Worm (Caenorhabditis elegans) whole organism, late embryonic: ENCODE results near the gene C16C8.18.

ENCODE experiments used
- ahr-1 ChIP-seq: sonication (generic microtip); optimal IDR thresholded peaks from 2 replicates; lab custom pipeline; 2016; ENCODE audit warnings: missing genetic modification characterization, missing compliant biosample characterization
- ceh-14 ChIP-seq: sonication (generic microtip); optimal IDR thresholded peaks from 2 replicates; lab custom pipeline; 2016; ENCODE audit warnings: missing genotype, missing genetic modification characterization, missing compliant biosample characterization
- ceh-18 ChIP-seq: sonication (generic microtip); optimal IDR thresholded peaks from 2 replicates; lab custom pipeline; 2016; ENCODE audit warnings: missing genetic modification characterization, missing compliant biosample characterization
- ceh-19 ChIP-seq: fragments of 200-800 bp; sonication (Bioruptor generic); optimal IDR thresholded peaks from 2 replicates; lab custom pipeline; 2018; ENCODE audit warnings: mild to moderate bottlenecking, missing genetic modification characterization, missing compliant biosample characterization
- ceh-2 ChIP-seq: sonication (generic microtip); optimal IDR thresholded peaks from 2 replicates; lab custom pipeline; 2016; ENCODE audit warnings: missing genotype, missing genetic modification characterization, missing compliant biosample characterization
- ceh-22 ChIP-seq: sonication (generic microtip); optimal IDR thresholded peaks from 2 replicates; lab custom pipeline; 2017; ENCODE audit warnings: missing biosample characterization, missing genetic modification characterization
- ceh-24 ChIP-seq: sonication (generic microtip); optimal IDR thresholded peaks from 2 replicates; lab custom pipeline; 2016; ENCODE audit warnings: mild to moderate bottlenecking, missing genetic modification characterization, missing compliant biosample characterization
- ceh-31 ChIP-seq: sonication (generic microtip); optimal IDR thresholded peaks from 2 replicates; lab custom pipeline; 2016; ENCODE audit warnings: missing genetic modification characterization, missing compliant biosample characterization
- ceh-6 ChIP-seq: fragments of 200-800 bp; sonication (Bioruptor generic); optimal IDR thresholded peaks from 2 replicates; lab custom pipeline; 2018; ENCODE audit warnings: mild to moderate bottlenecking, missing genetic modification characterization, missing compliant biosample characterization
- ceh-9 ChIP-seq: sonication (generic microtip); optimal IDR thresholded peaks from 2 replicates; lab custom pipeline; 2016; ENCODE audit warnings: mild to moderate bottlenecking, missing genetic modification characterization, inconsistent platforms, missing compliant biosample characterization
- che-1 ChIP-seq: sonication (generic microtip); optimal IDR thresholded peaks from 2 replicates; lab custom pipeline; 2016; ENCODE audit warnings: mild to moderate bottlenecking, missing genetic modification characterization, missing compliant biosample characterization
- dmd-4 ChIP-seq: sonication (generic microtip); optimal IDR thresholded peaks from 2 replicates; lab custom pipeline; 2016; ENCODE audit warnings: borderline replicate concordance, missing genetic modification characterization, missing compliant biosample characterization
- dve-1 ChIP-seq: sonication (generic microtip); optimal IDR thresholded peaks from 2 replicates; lab custom pipeline; 2017; ENCODE audit warnings: antibody characterized with exemption, mild to moderate bottlenecking, missing genetic modification characterization, missing compliant biosample characterization
- elt-4 ChIP-seq: sonication (generic microtip); optimal IDR thresholded peaks from 2 replicates; lab custom pipeline; 2016; ENCODE audit warnings: missing genetic modification characterization, missing compliant biosample characterization
- fax-1 ChIP-seq: sonication (generic microtip); optimal IDR thresholded peaks from 2 replicates; lab custom pipeline; 2016; ENCODE audit warnings: missing genotype, missing genetic modification characterization, missing compliant biosample characterization
- fkh-10 ChIP-seq: fragments of 150-350 bp; optimal IDR thresholded peaks from 2 replicates; lab custom pipeline; 2014; ENCODE audit warnings: missing biosample characterization, missing genetic modification reagents, missing genetic modification characterization
- gmeb-2 ChIP-seq: sonication (generic microtip); optimal IDR thresholded peaks from 2 replicates; lab custom pipeline; 2016; ENCODE audit warnings: missing genetic modification characterization, inconsistent platforms, missing compliant biosample characterization
- hlh-13 ChIP-seq: fragments of 200-800 bp; sonication (Bioruptor generic); optimal IDR thresholded peaks from 2 replicates; lab custom pipeline; 2018; ENCODE audit warnings: mild to moderate bottlenecking, missing genetic modification characterization, missing compliant biosample characterization
- hlh-15 ChIP-seq: sonication (generic microtip); optimal IDR thresholded peaks from 2 replicates; lab custom pipeline; 2016; ENCODE audit warnings: missing genetic modification characterization, missing compliant biosample characterization
- hlh-30 ChIP-seq: sonication (generic microtip); optimal IDR thresholded peaks from 2 replicates; lab custom pipeline; 2017; ENCODE audit warnings: antibody characterized with exemption, missing genetic modification characterization, missing compliant biosample characterization; ENCODE audit not compliant: insufficient read depth
- hlh-6 ChIP-seq: sonication (generic microtip); optimal IDR thresholded peaks from 2 replicates; lab custom pipeline; 2016; ENCODE audit warnings: missing genotype, missing genetic modification characterization, missing compliant biosample characterization
- hlh-8 ChIP-seq: sonication (generic microtip); optimal IDR thresholded peaks from 2 replicates; lab custom pipeline; 2016; ENCODE audit warnings: missing genotype, missing genetic modification characterization, missing compliant biosample characterization
- madf-2 ChIP-seq: sonication (generic microtip); optimal IDR thresholded peaks from 2 replicates; lab custom pipeline; 2017; ENCODE audit warnings: missing genetic modification characterization, missing compliant biosample characterization
- mec-3 ChIP-seq: sonication (generic microtip); optimal IDR thresholded peaks from 2 replicates; lab custom pipeline; 2016; ENCODE audit warnings: borderline replicate concordance, missing genetic modification characterization, missing compliant biosample characterization
- nfya-1 ChIP-seq: sonication (generic microtip); optimal IDR thresholded peaks from 2 replicates; lab custom pipeline; 2017; ENCODE audit warnings: missing genetic modification characterization, mild to moderate bottlenecking, missing compliant biosample characterization, antibody characterized with exemption, moderate library complexity
- nhr-11 ChIP-seq: fragments of 150-350 bp; optimal IDR thresholded peaks from 2 replicates; lab custom pipeline; 2014; ENCODE audit warnings: missing biosample characterization, missing genetic modification characterization
- nhr-232 ChIP-seq: sonication (generic microtip); optimal IDR thresholded peaks from 2 replicates; lab custom pipeline; 2016; ENCODE audit warnings: missing genetic modification characterization, missing compliant biosample characterization
- npax-4 ChIP-seq: sonication (generic microtip); optimal IDR thresholded peaks from 2 replicates; lab custom pipeline; 2016; ENCODE audit warnings: missing genetic modification characterization, missing compliant biosample characterization
- odd-2 ChIP-seq: sonication (generic microtip); optimal IDR thresholded peaks from 2 replicates; lab custom pipeline; 2017; ENCODE audit warnings: antibody characterized with exemption, mild to moderate bottlenecking, missing genetic modification characterization, missing compliant biosample characterization
- pat-9 ChIP-seq: fragments of 200-800 bp; sonication (Bioruptor generic); optimal IDR thresholded peaks from 2 replicates; lab custom pipeline; 2018; ENCODE audit warnings: mild to moderate bottlenecking, missing genetic modification characterization, moderate library complexity, missing compliant biosample characterization
- pha-2 ChIP-seq: sonication (generic microtip); optimal IDR thresholded peaks from 2 replicates; lab custom pipeline; 2017; ENCODE audit warnings: mild to moderate bottlenecking, missing genetic modification characterization, missing compliant biosample characterization
- pqm-1 ChIP-seq: sonication (generic microtip); optimal IDR thresholded peaks from 2 replicates; lab custom pipeline; 2016; ENCODE audit warnings: missing genetic modification characterization, missing compliant biosample characterization
- pros-1 ChIP-seq: fragments of 150-350 bp; optimal IDR thresholded peaks from 2 replicates; lab custom pipeline; 2014; ENCODE audit warnings: missing biosample characterization, missing genetic modification reagents, missing genetic modification characterization
- tbx-7 ChIP-seq: sonication (generic microtip); optimal IDR thresholded peaks from 2 replicates; lab custom pipeline; 2016; ENCODE audit warnings: missing genotype, missing genetic modification characterization, missing compliant biosample characterization
- unc-42 ChIP-seq: sonication (generic microtip); optimal IDR thresholded peaks from 2 replicates; lab custom pipeline; 2016; ENCODE audit warnings: missing genotype, missing genetic modification characterization, missing compliant biosample characterization
- unc-86 ChIP-seq: sonication (generic microtip); optimal IDR thresholded peaks from 2 replicates; lab custom pipeline; 2016; ENCODE audit warnings: missing genetic modification characterization, missing compliant biosample characterization
- ztf-16 ChIP-seq: sonication (generic microtip); optimal IDR thresholded peaks from 2 replicates; lab custom pipeline; 2017; ENCODE audit warnings: missing genetic modification characterization, missing compliant biosample characterization

Gene C16C8.18

ce11 chrII:3445285-3445806 lies 15.8 kb downstream of the C16C8.18 start, which contains the start of the genes C16C8.5 and C16C8.16:
Gene C16C8.5, minus strand, starts transcription at chrII:3445385.
Gene C16C8.16, plus strand, starts transcription at chrII:3445756.
- TF ChIP-seq hlh-6 (tag; lab: Kevin White, UChicago) (no peak), pqm-1 (tag; lab: Kevin White, UChicago) (no peak), dmd-4 (tag; lab: Kevin White, UChicago) (no peak), fax-1 (no peak), ceh-31 (tag; lab: Kevin White, UChicago) (no peak), hlh-15 (no peak)

- TF ChIP-seq pha-2 (tag; lab: Kevin White, UChicago) = no peak
- TF ChIP-seq hlh-15 = no peak
- no peak for TF ChIP-seq ceh-9 (tag; lab: Kevin White, UChicago)
- TF ChIP-seq ahr-1 (tag; lab: Kevin White, UChicago) = no peak
- TF ChIP-seq che-1 (tag; lab: Kevin White, UChicago) = no peak
- no peak for TF ChIP-seq hlh-30 (tag; lab: Kevin White, UChicago)
- TF ChIP-seq ceh-2 (tag; lab: Kevin White, UChicago) = no peak
- no peak for TF ChIP-seq ceh-18 (tag; lab: Kevin White, UChicago)
- TF ChIP-seq hlh-6 (tag; lab: Kevin White, UChicago) = no peak
- TF ChIP-seq ztf-16 = no peak
- no peak for TF ChIP-seq gmeb-2 (tag; lab: Kevin White, UChicago)
- no peak for TF ChIP-seq ceh-31 (tag; lab: Kevin White, UChicago)
- no peak for TF ChIP-seq ceh-14 (tag; lab: Kevin White, UChicago)
- no peak for TF ChIP-seq nhr-11 (tag; lab: Kevin White, UChicago)
- no peak for TF ChIP-seq nhr-232 (tag; lab: Kevin White, UChicago)
- TF ChIP-seq elt-4 (tag; lab: Kevin White, UChicago) = no peak
- no peak for TF ChIP-seq fkh-10 (GFP tag; lab: Kevin White, UChicago)
- no peak for TF ChIP-seq mec-3
- TF ChIP-seq madf-2 (tag; lab: Kevin White, UChicago) = no peak
These were observed 17.1 kb downstream of the C16C8.18 start, which contains the start of the genes C16C8.20 and gldi-6 for ce11 chrII:3446647-3447046. Gene C16C8.20, plus strand, starts transcription at chrII:3446947. Gene gldi-6, plus strand, starts transcription at chrII:3446947.

ce11 chrII:3447906-3448305 lies 18.4 kb downstream of the C16C8.18 start, which contains the start of gene C16C8.21:
Gene C16C8.21, plus strand, starts transcription at chrII:3448206.
- TF ChIP-seq mec-3 (no peak), hlh-8 (tag; lab: Kevin White, UChicago) (no peak), ceh-24 (tag; lab: Kevin White, UChicago) (no peak), dve-1 (tag; lab: Kevin White, UChicago) (no peak), pros-1 (tag; lab: Kevin White, UChicago) (no peak), unc-42 (tag; lab: Kevin White, UChicago) (no peak), nfya-1 (tag; lab: Kevin White, UChicago) (no peak), ceh-19 (GFP tag; lab: Kevin White, UChicago) (no peak), pat-9 (tag; lab: Kevin White, UChicago) (no peak), unc-86 (tag; lab: Kevin White, UChicago) (no peak), pqm-1 (tag; lab: Kevin White, UChicago) (no peak), hlh-13 (GFP tag; lab: Kevin White, UChicago) (no peak)

ce11 chrII:3448776-3449280 lies 19.3 kb downstream of the C16C8.18 start, which contains the start of gene C16C8.25:
Gene C16C8.25, plus strand, starts transcription at chrII:3449230.
- TF ChIP-seq npax-4 (tag; lab: Kevin White, UChicago) (no peak), ceh-6 (GFP tag; lab: Kevin White, UChicago) (no peak), ceh-31 (tag; lab: Kevin White, UChicago) (no peak), odd-2 (tag; lab: Kevin White, UChicago) (no peak), ceh-22 (tag; lab: Kevin White, UChicago) (no peak), elt-4 (tag; lab: Kevin White, UChicago) (no peak), tbx-7 (tag; lab: Kevin White, UChicago) (no peak), che-1 (tag; lab: Kevin White, UChicago) (no peak)
- TF ChIP-seq, all 69 proteins: peak for 0
